Worm (Caenorhabditis elegans) whole organism, L4/young adult: ENCODE results near the gene srw-137.
A peak's percentile ranks its signal among the peaks of the same experiment; 100 is the strongest.

Experiments used
- W03F9.2 ChIP-seq: fragments of 150-350 bp; optimal IDR thresholded peaks from 2 replicates; lab custom pipeline; 2014; ENCODE audit warnings: missing biosample characterization, missing genetic modification characterization
- dao-5 ChIP-seq: sonication (generic microtip); optimal IDR thresholded peaks from 2 replicates; lab custom pipeline; 2016; ENCODE audit warnings: missing genotype, missing genetic modification characterization, moderate library complexity, missing compliant biosample characterization
- him-1 ChIP-seq: sonication (generic microtip); optimal IDR thresholded peaks from 2 replicates; lab custom pipeline; 2016; ENCODE audit warnings: missing genotype, missing genetic modification reagents, missing genetic modification characterization, missing compliant biosample characterization

The srw-137 gene

DNA sequence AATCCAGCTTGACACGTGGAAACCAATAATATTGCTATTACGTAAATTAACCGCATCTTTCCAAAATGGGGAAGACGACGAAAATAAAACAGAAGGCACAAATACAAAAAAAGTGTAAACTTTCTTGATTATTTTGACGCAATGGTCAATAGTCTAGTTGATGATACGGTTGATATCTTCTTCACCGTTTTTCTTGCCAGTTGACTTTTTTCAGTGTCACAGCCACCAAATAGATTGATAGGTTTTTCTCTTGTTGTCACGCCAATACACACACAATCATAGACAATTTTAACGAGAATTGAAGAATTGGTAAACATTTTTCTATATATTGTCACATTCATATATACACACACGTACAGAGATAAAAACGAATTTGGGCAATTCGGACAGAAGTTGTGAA is 34.2 kb downstream of the srw-137 start, which contains the start of gene zmp-3:
zmp-3 (minus strand) TSS at position 101 of the 400 bp plus-strand sequence.
- TF ChIP-seq W03F9.2 (tag; lab: Kevin White, UChicago) (no peak), dao-5 (no peak), him-1 (no peak)

DNA sequence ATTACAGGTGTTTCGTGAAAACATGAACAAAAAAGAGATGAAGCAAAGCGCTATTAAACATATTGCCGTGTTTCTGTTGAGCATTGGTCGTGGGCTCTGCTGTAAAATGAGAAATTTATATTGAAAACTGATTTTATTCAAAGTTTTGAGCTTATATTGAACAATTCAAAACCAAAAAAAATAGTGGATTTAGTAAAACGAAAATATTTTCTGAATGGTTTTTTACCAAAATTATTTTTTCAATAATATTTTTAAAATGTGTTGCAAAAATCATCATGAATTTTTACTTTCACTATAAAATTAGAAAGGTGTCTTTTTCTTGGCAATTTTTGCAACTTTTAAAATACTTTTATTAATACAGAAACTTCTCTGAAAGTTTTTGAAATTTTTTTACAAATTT is 40.5 kb downstream of the srw-137 start, which contains the start of gene C31B8.7:
C31B8.7 (minus strand) TSS at position 101 of the 400 bp plus-strand sequence.
- TF ChIP-seq W03F9.2 (tag; lab: Kevin White, UChicago), result no peak
- no peak for TF ChIP-seq dao-5
- TF ChIP-seq him-1, result no peak

DNA sequence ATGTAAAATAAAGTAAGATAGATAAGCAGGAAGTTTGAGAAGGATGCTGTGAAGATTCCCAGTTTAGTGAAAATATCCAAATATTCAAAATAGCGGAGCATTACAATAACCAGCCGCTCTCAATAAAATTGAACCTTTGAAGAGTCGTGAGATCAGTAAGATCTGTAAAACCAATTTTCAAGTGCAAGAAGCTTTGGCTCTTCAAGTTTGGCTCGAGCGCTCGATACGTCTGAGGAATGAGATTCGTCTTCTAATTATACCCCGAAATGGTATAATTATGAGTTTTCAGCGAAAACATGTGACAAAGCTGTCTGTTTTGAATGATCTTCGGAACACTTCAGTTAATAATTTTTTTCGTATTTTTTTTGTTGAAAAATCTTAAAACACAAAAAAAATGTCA is 43.9 kb downstream of the srw-137 start, which contains the start of gene str-46:
str-46 (minus strand) TSS at position 101 of the 400 bp plus-strand sequence.
- TF ChIP-seq him-1, result no peak
- no peak for TF ChIP-seq dao-5
- no peak for TF ChIP-seq W03F9.2 (tag; lab: Kevin White, UChicago)

DNA sequence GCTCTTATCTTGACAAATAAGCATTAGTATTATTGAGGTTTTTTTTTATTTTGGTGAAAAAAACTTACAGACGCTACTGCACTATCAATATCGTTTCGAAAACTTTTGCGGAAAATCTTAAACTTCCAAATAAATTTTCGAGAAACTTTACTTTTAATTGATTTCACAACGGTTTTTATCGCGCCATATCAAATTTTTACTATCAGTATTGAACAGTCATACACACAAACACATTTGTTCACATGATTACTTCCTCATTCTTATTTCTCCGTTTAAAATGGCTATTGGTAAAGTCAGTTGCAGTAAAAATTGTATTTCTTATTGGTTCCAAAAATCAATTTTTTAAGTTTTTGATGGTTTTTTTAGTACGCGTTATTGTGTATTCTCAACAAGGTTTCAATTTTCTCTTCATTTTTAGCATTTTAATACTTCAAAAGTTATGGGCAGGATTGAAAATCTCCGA is 47.5 kb downstream of the srw-137 start, which contains the start of gene pals-32:
pals-32 (plus strand) TSS at position 413 of the 463 bp plus-strand sequence.
- TF ChIP-seq dao-5 (no peak), W03F9.2 (tag; lab: Kevin White, UChicago) (peak; percentile 29), him-1 (no peak)

DNA sequence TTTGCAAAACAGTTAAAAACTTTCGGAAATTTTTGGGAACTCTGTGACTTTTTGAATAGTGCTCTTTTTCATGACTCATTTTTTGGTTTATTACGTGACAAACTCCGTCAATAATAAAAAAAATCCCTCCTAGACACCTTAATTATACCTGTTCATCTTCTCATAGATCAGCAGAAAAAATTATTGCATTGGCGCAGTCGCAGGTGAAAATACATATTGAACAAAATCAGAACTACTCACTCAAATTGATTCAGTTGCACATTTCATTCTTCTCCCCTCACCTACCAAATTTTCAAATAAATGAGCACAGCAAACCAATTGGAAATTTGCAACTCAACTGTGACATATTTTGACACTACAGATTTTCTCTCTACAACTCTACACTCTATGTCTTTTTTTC is 50.8 kb downstream of the srw-137 start, which contains the start of gene srh-127:
srh-127 (plus strand) TSS at position 301 of the 400 bp plus-strand sequence.
- TF ChIP-seq him-1 (no peak), dao-5 (no peak), W03F9.2 (tag; lab: Kevin White, UChicago) (no peak)
